Fruit fly (Drosophila melanogaster) whole organism, embryonic: Measurements from ENCODE around the gene TwdlQ.
A peak's percentile ranks its signal among the peaks of the same experiment; 100 is the strongest.

Experiments used
- CG10267 ChIP-seq: fragments of 200-800 bp; sonication (Bioruptor generic); optimal IDR thresholded peaks from 2 replicates; lab custom pipeline; 2018; ENCODE audit warnings: missing biosample characterization, mild to moderate bottlenecking, missing genetic modification characterization, moderate library complexity
- CG10431 ChIP-seq: fragments of 200-800 bp; sonication (Bioruptor generic); optimal IDR thresholded peaks from 3 replicates; lab custom pipeline; 2018; ENCODE audit warnings: missing biosample characterization, mild to moderate bottlenecking, missing genetic modification characterization
- CG11723 ChIP-seq: fragments of 200-800 bp; sonication (Bioruptor generic); optimal IDR thresholded peaks from 2 replicates; lab custom pipeline; 2017; ENCODE audit warnings: missing biosample characterization, mild to moderate bottlenecking, missing genetic modification characterization
- CG12155 ChIP-seq: fragments of 200-800 bp; sonication (Bioruptor generic); optimal IDR thresholded peaks from 3 replicates; lab custom pipeline; 2016; ENCODE audit warnings: missing biosample characterization, missing genetic modification characterization
- CG12659 ChIP-seq: fragments of 200-800 bp; sonication (Bioruptor generic); optimal IDR thresholded peaks from 3 replicates; lab custom pipeline; 2017; ENCODE audit warnings: mild to moderate bottlenecking, missing biosample characterization, missing genetic modification reagents, missing genetic modification characterization
- CG15479 ChIP-seq: fragments of 200-800 bp; sonication (Bioruptor generic); optimal IDR thresholded peaks from 3 replicates; lab custom pipeline; 2019; ENCODE audit warnings: missing biosample characterization, mild to moderate bottlenecking, missing genetic modification characterization, moderate library complexity
- CG1647 ChIP-seq: fragments of 200-800 bp; sonication (Bioruptor generic); optimal IDR thresholded peaks from 3 replicates; lab custom pipeline; 2016; ENCODE audit warnings: missing biosample characterization, missing genetic modification characterization
- CG16813 ChIP-seq: fragments of 200-800 bp; sonication (Bioruptor generic); IDR thresholded peaks from 3 replicates; pipeline ENCODE4 v1.3.6; 2022; ENCODE audit warnings: missing biosample characterization, missing genetic modification characterization; ENCODE audit not compliant: partially characterized antibody
- CG1792 ChIP-seq: fragments of 200-800 bp; sonication (Bioruptor generic); optimal IDR thresholded peaks from 2 replicates; lab custom pipeline; 2016; ENCODE audit warnings: missing biosample characterization, missing genetic modification characterization
- CG2202 ChIP-seq: fragments of 200-800 bp; sonication (Bioruptor generic); optimal IDR thresholded peaks from 2 replicates; lab custom pipeline; 2018; ENCODE audit warnings: missing biosample characterization, mild to moderate bottlenecking, missing genetic modification characterization
- CG2712 ChIP-seq: fragments of 200-800 bp; optimal IDR thresholded peaks from 3 replicates; lab custom pipeline; 2019; ENCODE audit warnings: missing biosample characterization, mild to moderate bottlenecking, missing genetic modification characterization, moderate library complexity
- CG31365 ChIP-seq: fragments of 200-800 bp; sonication (Bioruptor generic); optimal IDR thresholded peaks from 2 replicates; lab custom pipeline; 2018; ENCODE audit warnings: missing biosample characterization, mild to moderate bottlenecking, missing genetic modification characterization
- CG31388 ChIP-seq: fragments of 200-800 bp; sonication (Bioruptor generic); optimal IDR thresholded peaks from 2 replicates; lab custom pipeline; 2016; ENCODE audit warnings: missing biosample characterization, missing genetic modification characterization
- CG32767 ChIP-seq: fragments of 200-800 bp; sonication (Bioruptor generic); IDR thresholded peaks from 2 replicates; pipeline ENCODE4 v1.3.6; 2022; ENCODE audit warnings: missing biosample characterization, missing genetic modification characterization
- CG3838 ChIP-seq: fragments of 200-800 bp; sonication (Bioruptor generic); optimal IDR thresholded peaks from 3 replicates; lab custom pipeline; 2016; ENCODE audit warnings: missing biosample characterization, missing genetic modification characterization
- CG3995 ChIP-seq: fragments of 200-800 bp; sonication (Bioruptor generic); optimal IDR thresholded peaks from 3 replicates; lab custom pipeline; 2016; ENCODE audit warnings: missing biosample characterization, missing genetic modification characterization
- CG4854 ChIP-seq: fragments of 200-800 bp; sonication (Bioruptor generic); optimal IDR thresholded peaks from 2 replicates; lab custom pipeline; 2016; ENCODE audit warnings: missing biosample characterization, missing genetic modification characterization, inconsistent platforms
- CG7357 ChIP-seq: fragments of 200-800 bp; sonication (Bioruptor generic); IDR thresholded peaks from 3 replicates; pipeline ENCODE4 v1.3.6; 2022; ENCODE audit warnings: missing biosample characterization, missing genetic modification characterization
- CG7987 ChIP-seq: fragments of 200-800 bp; sonication (Bioruptor generic); optimal IDR thresholded peaks from 2 replicates; lab custom pipeline; 2018; ENCODE audit warnings: missing biosample characterization, mild to moderate bottlenecking, missing genetic modification characterization, moderate library complexity
- Dad ChIP-seq: fragments of 200-800 bp; sonication (Bioruptor generic); optimal IDR thresholded peaks from 3 replicates; lab custom pipeline; 2016; ENCODE audit warnings: missing biosample characterization, missing genetic modification characterization
- Dref ChIP-seq: fragments of 200-800 bp; sonication (Bioruptor generic); IDR thresholded peaks from 2 replicates; pipeline ENCODE4 v1.3.6; 2022; ENCODE audit warnings: missing biosample characterization, missing genetic modification characterization
- Fer3 ChIP-seq: fragments of 200-800 bp; sonication (Bioruptor generic); optimal IDR thresholded peaks from 2 replicates; lab custom pipeline; 2018; ENCODE audit warnings: missing biosample characterization, mild to moderate bottlenecking, missing genetic modification characterization, moderate library complexity
- HLH54F ChIP-seq: fragments of 200-800 bp; sonication (Bioruptor generic); optimal IDR thresholded peaks from 3 replicates; lab custom pipeline; 2016; ENCODE audit warnings: missing biosample characterization, missing genetic modification characterization
- Lhr ChIP-seq: fragments of 200-800 bp; sonication (Bioruptor generic); optimal IDR thresholded peaks from 3 replicates; lab custom pipeline; 2017; ENCODE audit warnings: mild to moderate bottlenecking, missing biosample characterization, missing genetic modification reagents, missing genetic modification characterization
- Lpt ChIP-seq: fragments of >200 bp; optimal IDR thresholded peaks from 2 replicates; lab custom pipeline; 2018; ENCODE audit warnings: missing biosample characterization, missing genetic modification characterization
- Oaz ChIP-seq: fragments of 200-800 bp; sonication (Bioruptor generic); IDR thresholded peaks from 2 replicates; pipeline ENCODE4 v1.3.6; 2022; ENCODE audit warnings: missing biosample characterization, missing genetic modification characterization
- Scr ChIP-seq: fragments of 200-800 bp; sonication (Bioruptor generic); IDR thresholded peaks from 2 replicates; pipeline ENCODE4 v1.3.6; 2022; ENCODE audit warnings: missing biosample characterization, missing genetic modification characterization; ENCODE audit not compliant: partially characterized antibody
- Sox102F ChIP-seq: fragments of 200-800 bp; sonication (Bioruptor generic); optimal IDR thresholded peaks from 2 replicates; lab custom pipeline; 2018; ENCODE audit warnings: missing biosample characterization, mild to moderate bottlenecking, missing genetic modification characterization, moderate library complexity
- ac ChIP-seq: fragments of 200-800 bp; sonication (Bioruptor generic); optimal IDR thresholded peaks from 3 replicates; lab custom pipeline; 2017; ENCODE audit warnings: missing biosample characterization, mild to moderate bottlenecking, missing genetic modification characterization
- az2 ChIP-seq: fragments of 200-800 bp; sonication (Bioruptor generic); optimal IDR thresholded peaks from 3 replicates; lab custom pipeline; 2016; ENCODE audit warnings: missing biosample characterization, missing genetic modification characterization
- bowl ChIP-seq: fragments of 200-800 bp; sonication (Bioruptor generic); IDR thresholded peaks from 2 replicates; pipeline ENCODE4 v1.3.6; 2022; ENCODE audit warnings: missing biosample characterization, missing genetic modification characterization
- bsh ChIP-seq, 2 experiments: fragments of 200-800 bp; sonication (Bioruptor generic); optimal IDR thresholded peaks; 2 replicates each; lab custom pipeline; 2017 to 2018; ENCODE audit warnings: mild to moderate bottlenecking in 2 of 2, missing biosample characterization in 2 of 2, missing genetic modification characterization in 2 of 2, moderate library complexity in 1 of 2
- cad ChIP-seq: fragments of >200 bp; optimal IDR thresholded peaks from 2 replicates; lab custom pipeline; 2017; ENCODE audit warnings: missing biosample characterization, missing genetic modification characterization
- ci ChIP-seq: fragments of 200-800 bp; sonication (Bioruptor generic); IDR thresholded peaks from 3 replicates; pipeline ENCODE4 v1.3.6; 2022; ENCODE audit warnings: missing biosample characterization, missing genetic modification characterization
- exex ChIP-seq: fragments of 200-800 bp; sonication (Bioruptor generic); optimal IDR thresholded peaks from 4 replicates; lab custom pipeline; 2018; ENCODE audit warnings: missing biosample characterization, mild to moderate bottlenecking, missing genetic modification characterization, moderate library complexity
- gsb ChIP-seq: fragments of 200-800 bp; sonication (Bioruptor generic); IDR thresholded peaks from 2 replicates; pipeline ENCODE4 v1.3.6; 2022; ENCODE audit warnings: missing biosample characterization, missing genetic modification characterization
- gsb-n ChIP-seq: fragments of 200-800 bp; sonication (Bioruptor generic); optimal IDR thresholded peaks from 3 replicates; lab custom pipeline; 2018; ENCODE audit warnings: missing biosample characterization, mild to moderate bottlenecking, missing genetic modification characterization
- ham ChIP-seq: fragments of 200-800 bp; sonication (Bioruptor generic); IDR thresholded peaks from 2 replicates; pipeline ENCODE4 v1.3.6; 2022; ENCODE audit warnings: missing biosample characterization, missing genetic modification characterization
- inv ChIP-seq: fragments of 200-800 bp; sonication (Bioruptor generic); IDR thresholded peaks from 2 replicates; pipeline ENCODE4 v1.3.6; 2022; ENCODE audit warnings: missing biosample characterization, missing genetic modification characterization; ENCODE audit not compliant: partially characterized antibody
- kay ChIP-seq: fragments of 200-800 bp; sonication (Bioruptor generic); optimal IDR thresholded peaks from 2 replicates; lab custom pipeline; 2016; ENCODE audit warnings: missing biosample characterization, missing genetic modification characterization
- nau ChIP-seq: fragments of 200-800 bp; sonication (Bioruptor generic); optimal IDR thresholded peaks from 3 replicates; lab custom pipeline; 2017; ENCODE audit warnings: missing biosample characterization, mild to moderate bottlenecking, missing genetic modification characterization, missing genetic modification reagents
- pita ChIP-seq: fragments of 200-800 bp; sonication (Bioruptor generic); optimal IDR thresholded peaks from 2 replicates; lab custom pipeline; 2017; ENCODE audit warnings: missing biosample characterization, mild to moderate bottlenecking, missing genetic modification characterization
- sim ChIP-seq: fragments of 200-800 bp; sonication (Bioruptor generic); IDR thresholded peaks from 2 replicates; pipeline ENCODE4 v1.3.6; 2022; ENCODE audit warnings: missing biosample characterization, missing genetic modification characterization
- sisA ChIP-seq: fragments of 200-800 bp; sonication (Bioruptor generic); IDR thresholded peaks from 2 replicates; pipeline ENCODE4 v1.3.6; 2022; ENCODE audit warnings: missing biosample characterization, missing genetic modification characterization
- stwl ChIP-seq: fragments of 200-800 bp; sonication (Bioruptor generic); optimal IDR thresholded peaks from 3 replicates; lab custom pipeline; 2018; ENCODE audit warnings: missing biosample characterization, mild to moderate bottlenecking, missing genetic modification characterization, moderate library complexity
- tio ChIP-seq: fragments of 200-800 bp; sonication (Bioruptor generic); optimal IDR thresholded peaks from 2 replicates; lab custom pipeline; 2017; ENCODE audit warnings: missing biosample characterization, missing genetic modification characterization, inconsistent platforms
- toy ChIP-seq: fragments of 200-800 bp; sonication (Bioruptor generic); IDR thresholded peaks from 2 replicates; pipeline ENCODE4 v1.3.6; 2022; ENCODE audit warnings: missing biosample characterization, missing genetic modification characterization
- twi ChIP-seq: fragments of 200-800 bp; optimal IDR thresholded peaks from 2 replicates; lab custom pipeline; 2019; ENCODE audit warnings: missing biosample characterization, mild to moderate bottlenecking, missing genetic modification characterization, moderate library complexity
- usp ChIP-seq: fragments of >200 bp; optimal IDR thresholded peaks from 2 replicates; lab custom pipeline; 2017; ENCODE audit warnings: missing biosample characterization, missing genetic modification characterization
- vvl ChIP-seq: fragments of 200-800 bp; sonication (Bioruptor generic); IDR thresholded peaks from 2 replicates; pipeline ENCODE4 v1.3.6; 2022; ENCODE audit warnings: missing biosample characterization, missing genetic modification characterization
- wdn ChIP-seq: fragments of 200-800 bp; sonication (Bioruptor generic); IDR thresholded peaks from 2 replicates; pipeline ENCODE4 v1.3.6; 2022; ENCODE audit warnings: missing biosample characterization, missing genetic modification characterization
- zen ChIP-seq: fragments of 200-800 bp; sonication (Bioruptor generic); optimal IDR thresholded peaks from 3 replicates; lab custom pipeline; 2018; ENCODE audit warnings: missing biosample characterization, mild to moderate bottlenecking, missing genetic modification characterization, moderate library complexity

TwdlQ gene

DNA sequence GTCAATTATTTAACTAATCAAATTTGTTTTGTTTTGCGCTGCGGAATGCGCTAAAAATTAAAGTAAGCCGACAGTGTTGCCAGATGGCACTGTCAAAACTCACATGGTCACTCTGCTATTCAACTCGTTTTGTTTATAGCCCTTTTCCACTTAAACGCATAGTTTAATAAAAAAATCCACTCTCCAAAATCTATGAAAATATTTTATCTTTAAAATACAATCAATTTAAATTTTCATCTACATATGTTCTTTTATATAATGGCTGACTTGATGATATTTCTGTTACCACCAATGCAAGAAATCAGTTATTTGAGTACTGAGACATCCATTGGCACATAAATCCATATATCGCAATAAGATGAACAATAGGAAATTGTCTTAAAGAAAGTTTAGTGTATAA, 23.9 kb upstream of the TwdlQ start, which contains the start of gene CG6425 (continued):
- TF ChIP-seq ham (no peak), Oaz (no peak), nau (GFP tag; lab: Kevin White, UChicago) (no peak), tio (GFP tag; lab: Kevin White, UChicago) (no peak), kay (no peak), CG11723 (GFP tag; lab: Kevin White, UChicago) (no peak), gsb (no peak), CG1647 (GFP tag; lab: Kevin White, UChicago) (no peak), Fer3 (no peak), gsb-n (tag; lab: Kevin White, UChicago) (no peak), stwl (tag; lab: Kevin White, UChicago) (peak; percentile 37), ac (GFP tag; lab: Kevin White, UChicago) (no peak), Dad (no peak), bsh (GFP tag; optimal IDR thresholded peaks at IDR 0.05; lab: Kevin White, UChicago) (peak in 1 of 2 experiments; percentile 6), ci (GFP tag; lab: Robert Waterston, UW) (peak; percentile 13; the same call in 1 of the 3 replicates), CG2202 (tag; lab: Kevin White, UChicago) (no peak), CG7987 (GFP tag; lab: Kevin White, UChicago) (no peak), CG4854 (no peak), Lpt (GFP tag; lab: Kevin White, UChicago) (no peak), sim (no peak), zen (tag; lab: Kevin White, UChicago) (no peak), Scr (GFP tag; lab: Robert Waterston, UW) (no peak), twi (no peak), CG7357 (GFP tag; lab: Robert Waterston, UW) (peak; percentile 98), CG10431 (no peak), wdn (peak; percentile 39; the same call in 1 of the 2 replicates), Sox102F (GFP tag; lab: Kevin White, UChicago) (no peak), cad (GFP tag; lab: Kevin White, UChicago) (no peak), CG3995 (GFP tag; lab: Kevin White, UChicago) (no peak), bowl (GFP tag; lab: Robert Waterston, UW) (no peak), CG31365 (tag; lab: Kevin White, UChicago) (no peak), sisA (no peak), CG12155 (GFP tag; lab: Kevin White, UChicago) (no peak), Lhr (peak; percentile 37), az2 (GFP tag; lab: Kevin White, UChicago) (peak; percentile 3), CG15479 (GFP tag; lab: Kevin White, UChicago) (no peak), usp (GFP tag; lab: Kevin White, UChicago) (no peak), CG16813 (0 out of 3 replicates have a peak, but pooled peaks have one; percentile 30), CG2712 (tag; lab: Kevin White, UChicago) (peak; percentile 42), CG31388 (no peak), CG10267 (tag; lab: Kevin White, UChicago) (peak; percentile 16), HLH54F (peak; percentile 11), exex (tag; lab: Kevin White, UChicago) (no peak), CG32767 (GFP tag; lab: Robert Waterston, UW) (no peak), CG12659 (peak; percentile 52), Dref (GFP tag; lab: Robert Waterston, UW) (peak; percentile 44), toy (no peak), CG3838 (GFP tag; lab: Kevin White, UChicago) (no peak), pita (no peak), CG1792 (no peak), vvl (no peak), inv (GFP tag; lab: Robert Waterston, UW) (no peak)
